Worm (Caenorhabditis elegans) whole organism, L4 larva: ENCODE results near the gene B0507.7.

Source experiments
- D1046.2 ChIP-seq: fragments of 200-800 bp; sonication (Bioruptor generic); IDR thresholded peaks from 2 replicates; pipeline ENCODE4 v1.3.6; 2022; ENCODE audit warnings: missing genetic modification characterization, missing compliant biosample characterization
- F37D6.2 ChIP-seq: sonication (generic microtip); optimal IDR thresholded peaks from 2 replicates; lab custom pipeline; 2016; ENCODE audit warnings: mild to moderate bottlenecking, missing genetic modification characterization, missing compliant biosample characterization
- F49E8.2 ChIP-seq: sonication (generic microtip); optimal IDR thresholded peaks from 2 replicates; lab custom pipeline; 2016; ENCODE audit warnings: missing compliant biosample characterization, mild to moderate bottlenecking, missing genetic modification characterization, borderline replicate concordance
- T20F7.1 ChIP-seq: fragments of 200-800 bp; sonication (Bioruptor generic); optimal IDR thresholded peaks from 2 replicates; lab custom pipeline; 2018; ENCODE audit warnings: mild to moderate bottlenecking, missing genetic modification characterization, missing compliant biosample characterization
- Y105C5A.15 ChIP-seq: fragments of 200-800 bp; sonication (Bioruptor generic); IDR thresholded peaks from 2 replicates; pipeline ENCODE4 v1.3.6; 2022; ENCODE audit warnings: missing genetic modification characterization, missing compliant biosample characterization
- ZK337.2 ChIP-seq: fragments of 200-800 bp; sonication (Bioruptor generic); IDR thresholded peaks from 2 replicates; pipeline ENCODE4 v1.3.6; 2022; ENCODE audit warnings: missing genetic modification reagents, missing genetic modification characterization, missing compliant biosample characterization
- arid-1 ChIP-seq: fragments of 200-800 bp; sonication (Bioruptor generic); conservative IDR thresholded peaks from 2 replicates; pipeline ENCODE4 v1.3.6; 2022; ENCODE audit warnings: missing genetic modification reagents, missing genetic modification characterization, missing compliant biosample characterization
- ceh-28 ChIP-seq: fragments of 150-350 bp; optimal IDR thresholded peaks from 2 replicates; lab custom pipeline; 2014; ENCODE audit warnings: missing biosample characterization, missing genetic modification reagents, missing genetic modification characterization
- ceh-32 ChIP-seq: sonication (generic microtip); optimal IDR thresholded peaks from 2 replicates; lab custom pipeline; 2016; ENCODE audit warnings: mild to moderate bottlenecking, missing genetic modification characterization, missing compliant biosample characterization; ENCODE audit not compliant: poor library complexity
- ceh-62 ChIP-seq: sonication (generic microtip); optimal IDR thresholded peaks from 2 replicates; lab custom pipeline; 2017; ENCODE audit warnings: missing biosample characterization, missing genetic modification characterization
- ces-1 ChIP-seq: fragments of 150-350 bp; sonication (generic microtip); optimal IDR thresholded peaks from 4 replicates; lab custom pipeline; 2014; ENCODE audit warnings: missing biosample characterization, missing genetic modification reagents, missing genetic modification characterization
- cey-2 ChIP-seq: sonication (generic microtip); optimal IDR thresholded peaks from 3 replicates; lab custom pipeline; 2017; ENCODE audit warnings: missing genetic modification characterization, mild to moderate bottlenecking, missing compliant biosample characterization, antibody characterized with exemption, borderline replicate concordance; ENCODE audit not compliant: insufficient read depth
- dmd-6 ChIP-seq: fragments of 200-800 bp; sonication (Bioruptor generic); IDR thresholded peaks from 2 replicates; pipeline ENCODE4 v1.3.6; 2022; ENCODE audit warnings: missing genetic modification reagents, missing genetic modification characterization, missing compliant biosample characterization
- dve-1 ChIP-seq: sonication (generic microtip); optimal IDR thresholded peaks from 2 replicates; lab custom pipeline; 2017; ENCODE audit warnings: antibody characterized with exemption, mild to moderate bottlenecking, missing genetic modification characterization, missing compliant biosample characterization; ENCODE audit not compliant: insufficient read depth
- egl-27 ChIP-seq: sonication (generic microtip); optimal IDR thresholded peaks from 3 replicates; lab custom pipeline; 2017; ENCODE audit warnings: missing biosample characterization, missing genetic modification reagents, missing genetic modification characterization
- fos-1 ChIP-seq: fragments of 150-350 bp; optimal IDR thresholded peaks from 2 replicates; lab custom pipeline; 2014; ENCODE audit warnings: missing biosample characterization, missing genetic modification characterization
- hlh-11 ChIP-seq: fragments of 200-800 bp; sonication (Bioruptor generic); optimal IDR thresholded peaks from 2 replicates; lab custom pipeline; 2018; ENCODE audit warnings: mild to moderate bottlenecking, missing genetic modification characterization, missing compliant biosample characterization
- hlh-30 ChIP-seq: sonication (generic microtip); optimal IDR thresholded peaks from 2 replicates; lab custom pipeline; 2017; ENCODE audit warnings: antibody characterized with exemption, mild to moderate bottlenecking, missing genetic modification characterization, missing compliant biosample characterization; ENCODE audit not compliant: insufficient read depth
- hmg-1.1 ChIP-seq: fragments of 200-800 bp; sonication (Bioruptor generic); IDR thresholded peaks from 2 replicates; pipeline ENCODE4 v1.3.6; 2022; ENCODE audit warnings: missing genetic modification reagents, missing genetic modification characterization, missing compliant biosample characterization
- lin-1 ChIP-seq: fragments of 200-800 bp; sonication (Bioruptor generic); IDR thresholded peaks from 2 replicates; pipeline ENCODE4 v1.3.6; 2022; ENCODE audit warnings: missing genetic modification reagents, missing genetic modification characterization, missing compliant biosample characterization
- lin-13 ChIP-seq: fragments of 150-350 bp; optimal IDR thresholded peaks from 2 replicates; lab custom pipeline; 2014; ENCODE audit warnings: missing biosample characterization, missing genetic modification reagents, missing genetic modification characterization
- lsy-2 ChIP-seq, 2 experiments: fragments of 150-350 bp in 1 of 2; sonication (generic microtip) in 1 of 2; optimal IDR thresholded peaks; 2 replicates each; lab custom pipeline; 2014 to 2017; ENCODE audit warnings: missing biosample characterization in 2 of 2, missing genetic modification characterization in 2 of 2
- madf-5 ChIP-seq, 2 experiments: fragments of 200-800 bp; sonication (Bioruptor generic); IDR thresholded peaks; 2 replicates each; pipeline ENCODE4 v1.3.6; 2022; ENCODE audit warnings: missing compliant biosample characterization in 2 of 2, missing genetic modification characterization in 2 of 2
- madf-9 ChIP-seq: fragments of 200-800 bp; sonication (Bioruptor generic); conservative IDR thresholded peaks from 2 replicates; pipeline ENCODE4 v1.3.6; 2022; ENCODE audit warnings: missing genetic modification reagents, missing genetic modification characterization, missing compliant biosample characterization
- mdl-1 ChIP-seq, 2 experiments: fragments of 150-350 bp in 1 of 2; sonication (generic microtip) in 1 of 2; optimal IDR thresholded peaks; 2 replicates each; lab custom pipeline; 2014 to 2017; ENCODE audit warnings: missing biosample characterization in 2 of 2, missing genetic modification characterization in 2 of 2
- mep-1 ChIP-seq: fragments of 150-350 bp; sonication (generic microtip); optimal IDR thresholded peaks from 3 replicates; lab custom pipeline; 2014; ENCODE audit warnings: missing biosample characterization, missing genetic modification characterization
- mes-2 ChIP-seq: sonication (generic microtip); optimal IDR thresholded peaks from 2 replicates; lab custom pipeline; 2016; ENCODE audit warnings: missing genotype, mild to moderate bottlenecking, missing genetic modification characterization, missing compliant biosample characterization; ENCODE audit not compliant: poor library complexity, severe bottlenecking
- nhr-111 ChIP-seq: fragments of 200-800 bp; sonication (Bioruptor generic); optimal IDR thresholded peaks from 2 replicates; lab custom pipeline; 2018; ENCODE audit warnings: mild to moderate bottlenecking, missing genetic modification characterization, missing compliant biosample characterization
- nhr-237 ChIP-seq: sonication (generic microtip); optimal IDR thresholded peaks from 2 replicates; lab custom pipeline; 2017; ENCODE audit warnings: missing biosample characterization, missing genetic modification characterization
- nhr-41 ChIP-seq: fragments of 200-800 bp; sonication (Bioruptor generic); IDR thresholded peaks from 2 replicates; pipeline ENCODE4 v1.3.6; 2022; ENCODE audit warnings: missing genetic modification reagents, missing genetic modification characterization, missing compliant biosample characterization
- skn-1 ChIP-seq: fragments of 150-350 bp; optimal IDR thresholded peaks from 2 replicates; lab custom pipeline; 2014; ENCODE audit warnings: missing biosample characterization, missing genetic modification characterization
- snpc-1.2 ChIP-seq: fragments of 200-800 bp; sonication (Bioruptor generic); IDR thresholded peaks from 2 replicates; pipeline ENCODE4 v1.3.6; 2022; ENCODE audit warnings: missing genetic modification reagents, missing genetic modification characterization, missing compliant biosample characterization
- tra-1 ChIP-seq: fragments of 200-800 bp; sonication (Bioruptor generic); IDR thresholded peaks from 2 replicates; pipeline ENCODE4 v1.3.6; 2022; ENCODE audit warnings: missing genetic modification reagents, missing genetic modification characterization, missing compliant biosample characterization

The B0507.7 gene

DNA sequence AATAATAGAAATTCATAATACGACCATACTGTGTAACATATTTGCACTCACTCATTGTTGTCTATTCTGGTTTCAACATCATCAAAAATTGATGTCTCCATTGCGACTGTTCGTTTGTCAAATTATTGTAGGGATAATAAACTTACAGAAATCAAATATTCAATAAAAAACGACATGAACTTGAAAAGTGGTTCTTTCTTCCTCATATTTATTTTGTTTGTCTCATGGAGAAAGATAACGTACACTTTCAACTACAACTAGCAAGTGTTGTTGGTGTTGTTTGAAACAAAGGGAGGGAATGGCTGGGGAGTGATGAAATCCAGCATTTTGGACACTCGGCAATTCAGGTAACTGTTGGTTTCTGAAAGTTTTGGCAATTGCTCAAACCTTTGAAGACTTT lies 7.4 kb upstream of the B0507.7 start, which contains the start of gene B0507.9 (continued):
- no peak for TF ChIP-seq nhr-41
- no peak for TF ChIP-seq nhr-237
- TF ChIP-seq fos-1: no peak

DNA sequence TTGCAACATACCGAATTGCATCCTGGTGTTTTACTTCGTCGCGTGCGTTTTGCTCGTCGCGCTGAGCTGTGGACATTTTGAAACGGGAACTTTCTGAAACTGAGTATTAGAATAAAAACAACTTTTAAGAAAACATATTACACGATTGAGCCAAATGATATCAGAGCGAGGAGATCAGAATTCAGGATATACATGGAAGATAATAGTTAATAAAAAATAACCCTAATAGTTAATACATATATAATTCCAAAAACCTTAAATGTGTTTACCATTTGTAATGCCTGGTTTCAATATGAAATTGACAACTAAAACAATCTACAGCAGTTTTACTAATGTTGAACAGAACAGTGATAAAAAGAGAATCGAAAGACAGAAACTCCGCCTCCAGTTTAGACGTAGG lies 4.3 kb upstream of the B0507.7 start, which contains the start of gene B0507.8:
TSS of gene B0507.8 (minus strand) at position 101 of the 400 bp plus-strand sequence.
- TF ChIP-seq cey-2 (no peak), F49E8.2 (tag; lab: Kevin White, UChicago) (no peak), tra-1 (GFP tag; lab: Robert Waterston, UW) (no peak), egl-27 (no peak), Y105C5A.15 (no peak), madf-5 (GFP tag; IDR thresholded peaks at IDR 0.05; lab: Robert Waterston, UW) (no peak), T20F7.1 (no peak), lin-13 (GFP tag; lab: Kevin White, UChicago) (no peak), skn-1 (no peak), madf-9 (GFP tag; lab: Robert Waterston, UW) (no peak), dmd-6 (GFP tag; lab: Robert Waterston, UW) (no peak), D1046.2 (no peak), arid-1 (GFP tag; lab: Robert Waterston, UW) (no peak), lsy-2 (tag; optimal IDR thresholded peaks at IDR 0.05; lab: Kevin White, UChicago) (no peak), snpc-1.2 (GFP tag; lab: Robert Waterston, UW) (no peak), F37D6.2 (tag; lab: Kevin White, UChicago) (no peak), ceh-62 (tag; lab: Kevin White, UChicago) (no peak), nhr-237 (no peak), hlh-30 (no peak), lin-1 (no peak)

DNA sequence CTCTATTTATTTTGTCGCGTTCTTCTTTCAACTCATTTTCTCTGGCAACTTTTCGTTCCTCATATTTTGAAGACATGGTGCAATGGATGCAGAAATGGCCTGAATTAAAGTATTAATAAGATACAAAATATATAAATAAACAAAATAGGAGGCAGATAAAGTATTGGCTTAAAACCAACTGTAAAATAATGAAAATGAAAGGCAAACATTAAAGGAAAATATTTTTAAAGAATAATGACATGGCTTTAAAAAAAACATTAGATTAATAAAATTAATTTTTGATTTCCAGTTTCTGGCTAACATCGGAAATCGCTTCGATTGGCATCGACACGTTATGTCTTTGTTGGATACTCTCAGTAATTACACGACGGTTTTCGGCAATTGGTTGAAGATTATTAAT lies 1.9 kb upstream of the B0507.7 start, which contains the start of gene ddn-1:
TSS of gene ddn-1 (minus strand) at position 101 of the 400 bp plus-strand sequence.
- TF ChIP-seq madf-9 (GFP tag; lab: Robert Waterston, UW): no peak

DNA sequence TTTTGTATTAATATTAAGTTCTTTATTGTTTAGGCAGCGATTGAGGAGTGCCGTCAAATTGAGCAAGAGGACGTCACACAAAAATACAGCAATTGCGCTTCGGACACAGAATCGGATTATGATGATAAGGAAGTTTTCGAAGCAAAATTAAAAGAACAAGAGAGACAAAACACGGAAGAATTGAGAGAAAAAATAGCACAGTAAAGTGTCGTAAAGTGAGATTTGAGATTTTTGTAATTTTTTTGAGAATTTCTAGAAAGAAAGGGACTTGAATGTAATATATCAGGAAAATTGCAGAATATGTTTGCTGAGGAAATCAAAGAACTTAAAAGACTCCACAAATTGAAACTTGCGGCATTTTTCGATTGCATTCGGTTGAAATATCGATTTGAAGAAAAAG lies 3.8 kb downstream of the B0507.7 start, which contains the start of gene B0507.4:
TSS of gene B0507.4 (plus strand) at position 301 of the 400 bp plus-strand sequence.
- no peak for TF ChIP-seq ceh-32
- TF ChIP-seq ces-1 (GFP tag; lab: Kevin White, UChicago): no peak

DNA sequence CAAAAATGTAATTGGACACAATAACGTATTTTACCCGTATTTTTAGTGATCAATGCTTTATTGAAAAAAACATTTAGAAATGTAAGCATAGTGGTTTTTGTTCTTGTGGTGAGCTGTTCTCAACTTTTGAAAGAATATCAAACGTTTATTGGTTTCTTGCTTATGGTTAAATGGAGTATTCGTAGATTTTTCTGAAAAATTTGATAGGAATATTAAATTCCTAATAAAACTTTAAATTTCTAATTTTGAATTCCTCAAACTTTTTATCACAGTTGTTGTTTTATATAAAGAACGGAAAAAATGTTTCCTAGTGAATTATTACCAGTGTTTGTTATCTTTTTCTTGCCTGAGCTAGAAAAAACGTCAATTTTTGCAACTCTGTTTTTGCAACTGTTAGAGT lies 5.1 kb downstream of the B0507.7 start, which contains the start of gene B0507.5:
TSS of gene B0507.5 (plus strand) at position 301 of the 400 bp plus-strand sequence.
- no peak for TF ChIP-seq mdl-1 (tag; optimal IDR thresholded peaks at IDR 0.05; lab: Kevin White, UChicago)
- TF ChIP-seq mes-2 (tag; lab: Kevin White, UChicago): no peak
- TF ChIP-seq arid-1 (GFP tag; lab: Robert Waterston, UW): no peak
- no peak for TF ChIP-seq hlh-11 (tag; lab: Kevin White, UChicago)
- TF ChIP-seq Y105C5A.15: no peak
- TF ChIP-seq ceh-28 (tag; lab: Kevin White, UChicago): no peak
- TF ChIP-seq ZK337.2 (GFP tag; lab: Robert Waterston, UW): no peak
- no peak for TF ChIP-seq snpc-1.2 (GFP tag; lab: Robert Waterston, UW)
- no peak for TF ChIP-seq nhr-111 (GFP tag; lab: Kevin White, UChicago)
- no peak for TF ChIP-seq dve-1
- no peak for TF ChIP-seq mep-1 (tag; lab: Kevin White, UChicago)
- no peak for TF ChIP-seq hmg-1.1 (GFP tag; lab: Robert Waterston, UW)
